Worm (Caenorhabditis elegans): ENCODE results near the gene nhr-129.

ce11 chrV:13285284-13285683 lies 45.5 kb downstream of the nhr-129 start:
- TF ChIP-seq pes-1 (GFP tag; IDR thresholded peaks at IDR 0.05) (no peak), ama-1 (optimal IDR thresholded peaks at IDR 0.05) (no peak), aly-1 (tag; optimal IDR thresholded peaks at IDR 0.05) (no peak)

Data from whole organism, early embryonic.